Comparison of ENCODE assay signal across 4 worm cellular contexts in the genomic region with DNA sequence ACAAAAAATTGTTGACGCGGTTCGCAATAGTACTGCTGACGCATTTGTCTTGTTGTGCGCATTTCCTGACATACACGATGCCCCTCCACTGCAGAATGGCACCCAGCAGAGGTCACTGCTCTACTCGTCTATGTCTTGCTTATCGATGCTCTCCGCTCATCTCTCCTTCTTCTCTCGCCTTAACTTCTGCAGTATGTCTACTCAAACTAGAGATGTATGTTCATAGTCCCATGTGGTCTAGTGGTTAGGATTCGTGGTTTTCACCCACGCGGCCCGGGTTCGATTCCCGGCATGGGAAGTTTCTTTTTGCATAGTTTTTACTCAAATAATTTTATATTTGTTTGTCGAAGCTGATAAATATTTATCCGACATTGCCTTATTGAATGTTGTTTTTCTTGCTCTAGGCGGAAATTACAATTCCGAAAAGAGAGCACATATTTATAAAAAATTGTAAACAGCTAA.
TF ChIP-seq lines count a peak whose summit lies in the region.

TSS of gene C28G1.2 (plus strand) at position 130 of the 462 bp plus-strand sequence.

TF ChIP-seq in whole organism, L2 larva, 48 proteins besides CTCF, POLR2A, EP300 and RAD21 (continued from another document):
- TF ChIP-seq peb-1 (tag; optimal IDR thresholded peaks at IDR 0.05; lab: Kevin White, UChicago) (peak; percentile 62), lsy-2 (tag; optimal IDR thresholded peaks at IDR 0.05; lab: Kevin White, UChicago) (peak; percentile 84 to 93), dmd-4 (tag; optimal IDR thresholded peaks at IDR 0.05; lab: Kevin White, UChicago) (no peak), lin-11 (tag; optimal IDR thresholded peaks at IDR 0.05; lab: Kevin White, UChicago) (peak; percentile 85), snpc-4 (tag; optimal IDR thresholded peaks at IDR 0.05; lab: Kevin White, UChicago) (peak; percentile 57), crh-2 (tag; optimal IDR thresholded peaks at IDR 0.05; lab: Kevin White, UChicago) (peak; percentile 95), gmeb-1 (tag; optimal IDR thresholded peaks at IDR 0.05; lab: Kevin White, UChicago) (peak; percentile 80), lin-39 (tag; optimal IDR thresholded peaks at IDR 0.05; lab: Kevin White, UChicago) (peak; percentile 57), C34F6.9 (tag; optimal IDR thresholded peaks at IDR 0.05; lab: Kevin White, UChicago) (peak; percentile 90), zag-1 (tag; optimal IDR thresholded peaks at IDR 0.05; lab: Kevin White, UChicago) (peak; percentile 59), ceh-82 (tag; optimal IDR thresholded peaks at IDR 0.05; lab: Kevin White, UChicago) (peak; percentile 9), elt-3 (tag; optimal IDR thresholded peaks at IDR 0.05; lab: Kevin White, UChicago) (no peak), mbf-1 (tag; optimal IDR thresholded peaks at IDR 0.05; lab: Kevin White, UChicago) (no peak), nhr-12 (tag; optimal IDR thresholded peaks at IDR 0.05; lab: Kevin White, UChicago) (no peak), nhr-25 (tag; optimal IDR thresholded peaks at IDR 0.05; lab: Kevin White, UChicago) (peak; percentile 90), nhr-23 (tag; optimal IDR thresholded peaks at IDR 0.05; lab: Kevin White, UChicago) (no peak), lin-13 (GFP tag; optimal IDR thresholded peaks at IDR 0.05; lab: Kevin White, UChicago) (peak; percentile 84), mab-5 (tag; optimal IDR thresholded peaks at IDR 0.05; lab: Kevin White, UChicago) (peak; percentile 92), nhr-77 (tag; optimal IDR thresholded peaks at IDR 0.05; lab: Kevin White, UChicago) (peak; percentile 38), ztf-4 (tag; optimal IDR thresholded peaks at IDR 0.05; lab: Kevin White, UChicago) (peak; percentile 79), mdl-1 (tag; optimal IDR thresholded peaks at IDR 0.05; lab: Kevin White, UChicago) (peak; percentile 44 to 85), unc-39 (tag; optimal IDR thresholded peaks at IDR 0.05; lab: Kevin White, UChicago) (no peak), nhr-11 (tag; optimal IDR thresholded peaks at IDR 0.05; lab: Kevin White, UChicago) (peak; percentile 69), skn-1 (tag; optimal IDR thresholded peaks at IDR 0.05; lab: Kevin White, UChicago) (no peak), aly-2 (tag; optimal IDR thresholded peaks at IDR 0.05; lab: Kevin White, UChicago) (no peak), nhr-237 (tag; optimal IDR thresholded peaks at IDR 0.05; lab: Kevin White, UChicago) (peak; percentile 8), ztf-11 (tag; optimal IDR thresholded peaks at IDR 0.05; lab: Kevin White, UChicago) (peak; percentile 29), ama-1 (optimal IDR thresholded peaks at IDR 0.05; lab: Kevin White, UChicago) (no peak)

TF ChIP-seq in whole organism, L4 larva, 104 proteins besides CTCF, POLR2A, EP300 and RAD21 (continued from another document and continues in another):
- TF ChIP-seq unc-130 (GFP tag; optimal IDR thresholded peaks at IDR 0.05; lab: Kevin White, UChicago) (peak; percentile 67), aly-2 (tag; optimal IDR thresholded peaks at IDR 0.05; lab: Kevin White, UChicago) (no peak), ZK337.2 (GFP tag; IDR thresholded peaks at IDR 0.05; lab: Robert Waterston, UW) (peak; percentile 81), ceh-20 (GFP tag; IDR thresholded peaks at IDR 0.05; lab: Robert Waterston, UW) (peak; percentile 97), lsy-2 (tag; optimal IDR thresholded peaks at IDR 0.05; lab: Kevin White, UChicago) (peak; percentile 65 to 88), F44E2.7 (GFP tag; IDR thresholded peaks at IDR 0.05; lab: Robert Waterston, UW) (peak; percentile 98), nhr-25 (tag; optimal IDR thresholded peaks at IDR 0.05; lab: Kevin White, UChicago; ENCODE audit: borderline replicate concordance, insufficient read depth) (peak; percentile 79), Y5F2A.4 (GFP tag; optimal IDR thresholded peaks at IDR 0.05; lab: Kevin White, UChicago) (peak; percentile 87), lin-1 (GFP tag; IDR thresholded peaks at IDR 0.05; lab: Robert Waterston, UW) (peak; percentile 83), php-3 (GFP tag; IDR thresholded peaks at IDR 0.05; lab: Robert Waterston, UW) (peak; percentile 78), zip-2 (tag; optimal IDR thresholded peaks at IDR 0.05; lab: Kevin White, UChicago) (peak; percentile 68), daf-16 (GFP tag; optimal IDR thresholded peaks at IDR 0.05; lab: Kevin White, UChicago) (peak; percentile 85 to 95), daf-16 (tag; optimal IDR thresholded peaks at IDR 0.05; lab: Kevin White, UChicago) (peak; percentile 81), tag-97 (GFP tag; IDR thresholded peaks at IDR 0.05; lab: Robert Waterston, UW) (no peak), set-16 (GFP tag; IDR thresholded peaks at IDR 0.05; lab: Robert Waterston, UW) (peak; percentile 64), nhr-41 (GFP tag; IDR thresholded peaks at IDR 0.05; lab: Robert Waterston, UW) (peak; percentile 95), ces-1 (GFP tag; optimal IDR thresholded peaks at IDR 0.05; lab: Kevin White, UChicago) (peak; percentile 60), F37D6.2 (tag; optimal IDR thresholded peaks at IDR 0.05; lab: Kevin White, UChicago) (peak; percentile 88), duxl-1 (tag; optimal IDR thresholded peaks at IDR 0.05; lab: Kevin White, UChicago; ENCODE audit: poor library complexity) (peak; percentile 92), gei-8 (GFP tag; optimal IDR thresholded peaks at IDR 0.05; lab: Kevin White, UChicago) (peak; percentile 87), hlh-30 (tag; optimal IDR thresholded peaks at IDR 0.05; lab: Kevin White, UChicago; ENCODE audit: insufficient read depth) (peak; percentile 82), attf-4 (tag; optimal IDR thresholded peaks at IDR 0.05; lab: Kevin White, UChicago) (peak; percentile 46), mdl-1 (tag; optimal IDR thresholded peaks at IDR 0.05; lab: Kevin White, UChicago) (peak; percentile 77 to 84), ama-1 (optimal IDR thresholded peaks at IDR 0.05; lab: Kevin White, UChicago) (no peak), lin-39 (tag; optimal IDR thresholded peaks at IDR 0.05; lab: Kevin White, UChicago) (no peak), F10B5.3 (tag; optimal IDR thresholded peaks at IDR 0.05; lab: Kevin White, UChicago) (peak; percentile 86), mxl-3 (GFP tag; optimal IDR thresholded peaks at IDR 0.05; lab: Kevin White, UChicago) (peak; percentile 87), sdz-12 (GFP tag; optimal IDR thresholded peaks at IDR 0.05; lab: Kevin White, UChicago) (peak; percentile 80), lin-38 (GFP tag; IDR thresholded peaks at IDR 0.05; lab: Robert Waterston, UW) (peak; percentile 86), lin-29 (GFP tag; IDR thresholded peaks at IDR 0.05; lab: Robert Waterston, UW) (peak; percentile 86), cey-2 (tag; optimal IDR thresholded peaks at IDR 0.05; lab: Kevin White, UChicago; ENCODE audit: borderline replicate concordance, insufficient read depth) (no peak), lin-15B (tag; optimal IDR thresholded peaks at IDR 0.05; lab: Kevin White, UChicago) (no peak), ceh-28 (tag; optimal IDR thresholded peaks at IDR 0.05; lab: Kevin White, UChicago) (peak; percentile 25)

TF ChIP-seq in whole organism, late embryonic, 69 proteins besides CTCF, POLR2A, EP300 and RAD21 (continued from another document and continues in another):
- peak; percentile 96 for TF ChIP-seq elt-2 (tag; optimal IDR thresholded peaks at IDR 0.05; lab: Kevin White, UChicago)
- TF ChIP-seq dve-1 (tag; optimal IDR thresholded peaks at IDR 0.05; lab: Kevin White, UChicago): peak; percentile 89
- no peak for TF ChIP-seq pha-4 (tag; optimal IDR thresholded peaks at IDR 0.05; lab: Kevin White, UChicago)
- peak; percentile 76 for TF ChIP-seq hlh-30 (tag; optimal IDR thresholded peaks at IDR 0.05; lab: Kevin White, UChicago; ENCODE audit: insufficient read depth)
- TF ChIP-seq unc-42 (tag; optimal IDR thresholded peaks at IDR 0.05; lab: Kevin White, UChicago): peak; percentile 93
- TF ChIP-seq T23F11.4 (GFP tag; optimal IDR thresholded peaks at IDR 0.05; lab: Kevin White, UChicago): peak; percentile 96
- TF ChIP-seq ceh-45 (GFP tag; IDR thresholded peaks at IDR 0.05; lab: Robert Waterston, UW): peak; percentile 94
- peak; percentile 86 for TF ChIP-seq sox-2 (GFP tag; IDR thresholded peaks at IDR 0.05; lab: Robert Waterston, UW)
- TF ChIP-seq ceh-24 (tag; optimal IDR thresholded peaks at IDR 0.05; lab: Kevin White, UChicago): peak; percentile 79
- TF ChIP-seq nhr-11 (tag; optimal IDR thresholded peaks at IDR 0.05; lab: Kevin White, UChicago): no peak
- peak; percentile 75 for TF ChIP-seq mec-3 (tag; optimal IDR thresholded peaks at IDR 0.05; lab: Kevin White, UChicago; ENCODE audit: borderline replicate concordance)
- TF ChIP-seq unc-3 (GFP tag; conservative IDR thresholded peaks at IDR 0.05; lab: Robert Waterston, UW): peak; percentile 97
- TF ChIP-seq unc-3 (tag; optimal IDR thresholded peaks at IDR 0.05; lab: Kevin White, UChicago): peak; percentile 94
- TF ChIP-seq ceh-6 (GFP tag; optimal IDR thresholded peaks at IDR 0.05; lab: Kevin White, UChicago): peak; percentile 95
- TF ChIP-seq K02D7.2 (tag; optimal IDR thresholded peaks at IDR 0.05; lab: Kevin White, UChicago): peak; percentile 94
- TF ChIP-seq ceh-31 (tag; optimal IDR thresholded peaks at IDR 0.05; lab: Kevin White, UChicago): peak; percentile 93
- TF ChIP-seq ceh-30 (tag; optimal IDR thresholded peaks at IDR 0.05; lab: Kevin White, UChicago): peak; percentile 88
- peak; percentile 93 for TF ChIP-seq ztf-16 (tag; optimal IDR thresholded peaks at IDR 0.05; lab: Kevin White, UChicago)
- peak; percentile 93 for TF ChIP-seq che-1 (tag; optimal IDR thresholded peaks at IDR 0.05; lab: Kevin White, UChicago)
- peak; percentile 92 for TF ChIP-seq ceh-14 (tag; optimal IDR thresholded peaks at IDR 0.05; lab: Kevin White, UChicago)
- peak; percentile 94 for TF ChIP-seq gmeb-2 (tag; optimal IDR thresholded peaks at IDR 0.05; lab: Kevin White, UChicago)
- TF ChIP-seq C08G9.2 (tag; optimal IDR thresholded peaks at IDR 0.05; lab: Kevin White, UChicago): peak; percentile 87
- peak; percentile 26 for TF ChIP-seq pax-1 (tag; optimal IDR thresholded peaks at IDR 0.05; lab: Kevin White, UChicago)
- TF ChIP-seq nfya-1 (tag; optimal IDR thresholded peaks at IDR 0.05; lab: Kevin White, UChicago): peak; percentile 89
- TF ChIP-seq rnt-1 (tag; optimal IDR thresholded peaks at IDR 0.05; lab: Kevin White, UChicago): peak; percentile 96
- peak; percentile 90 for TF ChIP-seq elt-4 (tag; optimal IDR thresholded peaks at IDR 0.05; lab: Kevin White, UChicago)
- TF ChIP-seq ceh-19 (GFP tag; optimal IDR thresholded peaks at IDR 0.05; lab: Kevin White, UChicago): peak; percentile 95
- TF ChIP-seq pqm-1 (tag; optimal IDR thresholded peaks at IDR 0.05; lab: Kevin White, UChicago): peak; percentile 85
- peak; percentile 95 for TF ChIP-seq tbx-2 (tag; optimal IDR thresholded peaks at IDR 0.05; lab: Kevin White, UChicago)
- peak; percentile 74 for TF ChIP-seq lim-6 (tag; optimal IDR thresholded peaks at IDR 0.05; lab: Kevin White, UChicago)
- TF ChIP-seq ceh-34 (tag; optimal IDR thresholded peaks at IDR 0.05; lab: Kevin White, UChicago): peak; percentile 97
- peak; percentile 96 for TF ChIP-seq syd-9 (tag; optimal IDR thresholded peaks at IDR 0.05; lab: Kevin White, UChicago)
- TF ChIP-seq ceh-9 (tag; optimal IDR thresholded peaks at IDR 0.05; lab: Kevin White, UChicago): peak; percentile 87
- TF ChIP-seq hlh-6 (tag; optimal IDR thresholded peaks at IDR 0.05; lab: Kevin White, UChicago): peak; percentile 93
- TF ChIP-seq madf-2 (tag; optimal IDR thresholded peaks at IDR 0.05; lab: Kevin White, UChicago): peak; percentile 93
- TF ChIP-seq sox-4 (tag; optimal IDR thresholded peaks at IDR 0.05; lab: Kevin White, UChicago): peak; percentile 94

TF ChIP-seq in whole organism, mixed stage, embryonic, 35 proteins besides CTCF, POLR2A, EP300 and RAD21 (continued from another document):
- peak; percentile 67 for TF ChIP-seq nhr-28 (tag; optimal IDR thresholded peaks at IDR 0.05; lab: Kevin White, UChicago)
- TF ChIP-seq nhr-237 (tag; optimal IDR thresholded peaks at IDR 0.05; lab: Kevin White, UChicago): peak; percentile 89
- TF ChIP-seq ceh-39 (tag; optimal IDR thresholded peaks at IDR 0.05; lab: Kevin White, UChicago): peak; percentile 69
- TF ChIP-seq ces-1 (GFP tag; optimal IDR thresholded peaks at IDR 0.05; lab: Kevin White, UChicago): peak; percentile 78
- peak; percentile 88 for TF ChIP-seq unc-39 (tag; optimal IDR thresholded peaks at IDR 0.05; lab: Kevin White, UChicago)
- TF ChIP-seq ceh-83 (GFP tag; optimal IDR thresholded peaks at IDR 0.05; lab: Kevin White, UChicago): peak; percentile 98
- peak; percentile 94 for TF ChIP-seq ceh-43 (GFP tag; optimal IDR thresholded peaks at IDR 0.05; lab: Kevin White, UChicago)
- TF ChIP-seq mep-1 (tag; optimal IDR thresholded peaks at IDR 0.05; lab: Kevin White, UChicago): peak; percentile 78
